1 fruit fly cellular context compared by ENCODE assay signal in the genomic region with DNA sequence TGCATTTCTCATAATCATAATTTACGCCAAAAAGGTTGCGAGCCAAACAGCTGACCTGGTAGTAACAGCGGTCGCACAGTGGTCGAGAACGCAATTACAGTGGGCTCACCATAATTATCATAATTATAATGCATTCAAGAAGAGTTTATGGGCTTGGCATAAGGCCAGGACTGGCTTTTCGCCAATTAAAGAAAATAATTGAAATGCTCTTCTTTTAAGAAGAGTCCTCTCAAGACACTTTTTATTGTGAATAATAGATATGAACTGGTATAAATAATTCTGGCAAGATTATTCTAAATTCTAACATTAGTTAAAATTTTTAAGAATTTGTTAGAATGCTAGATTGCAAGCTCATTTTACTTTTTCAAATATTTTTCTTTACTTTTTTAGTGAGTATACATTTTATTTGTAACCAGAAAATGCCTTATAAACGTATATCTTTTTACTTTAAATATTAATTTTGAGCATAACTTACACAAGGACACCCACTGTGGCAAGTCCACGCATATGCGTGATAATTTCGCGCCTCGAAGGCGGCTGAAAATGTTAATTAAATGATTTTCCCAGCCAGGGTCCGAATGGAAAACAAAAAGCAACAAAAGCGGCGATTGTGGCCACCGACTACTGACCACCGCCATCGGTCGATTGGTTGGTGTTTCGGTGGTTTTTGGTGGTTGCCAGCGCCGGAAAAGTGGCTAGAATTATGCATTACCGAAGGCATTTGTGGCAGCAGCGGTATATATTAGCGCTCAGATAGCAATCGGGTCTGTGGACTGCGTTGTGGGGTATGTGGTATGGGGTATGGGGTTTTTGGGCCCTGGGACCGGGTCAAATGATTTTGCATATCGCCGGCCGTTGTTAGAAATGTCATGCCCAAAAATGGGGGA.
TF ChIP-seq lines count a peak whose summit lies in the region.

No protein-coding gene starts in this region.

TF ChIP-seq in whole organism, embryonic, 481 proteins besides CTCF, POLR2A, EP300 and RAD21 (continued from another document and continues in another):
- TF ChIP-seq Sry-β (GFP tag; optimal IDR thresholded peaks at IDR 0.05; lab: Kevin White, UChicago) (no peak), dan (GFP tag; IDR thresholded peaks at IDR 0.05; lab: Robert Waterston, UW) (no peak), H2.0 (GFP tag; IDR thresholded peaks at IDR 0.05; lab: Robert Waterston, UW) (no peak), Fer3 (tag; optimal IDR thresholded peaks at IDR 0.05; lab: Kevin White, UChicago) (no peak), hth (optimal IDR thresholded peaks at IDR 0.05; lab: Kevin White, UChicago) (no peak), Atf3 (GFP tag; optimal IDR thresholded peaks at IDR 0.05; lab: Kevin White, UChicago) (no peak), Spps (tag; optimal IDR thresholded peaks at IDR 0.05; lab: Kevin White, UChicago) (no peak), gro (GFP tag; optimal IDR thresholded peaks at IDR 0.05; lab: Kevin White, UChicago) (no peak), Bdp1 (GFP tag; optimal IDR thresholded peaks at IDR 0.05; lab: Kevin White, UChicago) (no peak), Side (GFP tag; optimal IDR thresholded peaks at IDR 0.05; lab: Kevin White, UChicago) (no peak), CG15073 (GFP tag; optimal IDR thresholded peaks at IDR 0.05; lab: Kevin White, UChicago) (no peak), CG17361 (GFP tag; IDR thresholded peaks at IDR 0.05; lab: Robert Waterston, UW) (peak; percentile 65), fd96Cb (tag; optimal IDR thresholded peaks at IDR 0.05; lab: Kevin White, UChicago) (peak; percentile 18), CG2875 (GFP tag; optimal IDR thresholded peaks at IDR 0.05; lab: Kevin White, UChicago) (no peak), pfk (GFP tag; optimal IDR thresholded peaks at IDR 0.05; lab: Kevin White, UChicago) (no peak), gsb-n (tag; optimal IDR thresholded peaks at IDR 0.05; lab: Kevin White, UChicago) (no peak), vnd (GFP tag; IDR thresholded peaks at IDR 0.05; lab: Robert Waterston, UW; ENCODE audit: partially characterized antibody) (no peak), CG34376 (GFP tag; optimal IDR thresholded peaks at IDR 0.05; lab: Kevin White, UChicago) (no peak), ERR (GFP tag; optimal IDR thresholded peaks at IDR 0.05; lab: Kevin White, UChicago) (no peak), CG11695 (GFP tag; IDR thresholded peaks at IDR 0.05; lab: Robert Waterston, UW) (no peak), Poxn (GFP tag; IDR thresholded peaks at IDR 0.05; lab: Robert Waterston, UW) (no peak), Ptx1 (GFP tag; IDR thresholded peaks at IDR 0.05; lab: Robert Waterston, UW) (no peak), CG4707 (GFP tag; optimal IDR thresholded peaks at IDR 0.05; lab: Kevin White, UChicago) (peak; percentile 10), CG10543 (GFP tag; optimal IDR thresholded peaks at IDR 0.05; lab: Kevin White, UChicago) (no peak), Nf-YB (GFP tag; optimal IDR thresholded peaks at IDR 0.05; lab: Kevin White, UChicago) (no peak), CG2120 (GFP tag; optimal IDR thresholded peaks at IDR 0.05; lab: Kevin White, UChicago) (peak; percentile 10), CG10209 (GFP tag; optimal IDR thresholded peaks at IDR 0.05; lab: Kevin White, UChicago) (peak; percentile 17), CG14014 (GFP tag; IDR thresholded peaks at IDR 0.05; lab: Robert Waterston, UW) (0 out of 2 replicates have a peak, but pooled peaks have one; percentile 14), CG8944 (GFP tag; optimal IDR thresholded peaks at IDR 0.05; lab: Kevin White, UChicago) (no peak), ind (GFP tag; optimal IDR thresholded peaks at IDR 0.05; lab: Kevin White, UChicago) (peak; percentile 16), CG2116 (GFP tag; optimal IDR thresholded peaks at IDR 0.05; lab: Kevin White, UChicago) (no peak), Med (GFP tag; lab: Kevin White, UChicago) (peak; percentile 62), her (GFP tag; optimal IDR thresholded peaks at IDR 0.05; lab: Kevin White, UChicago) (no peak), Dek (tag; optimal IDR thresholded peaks at IDR 0.05; lab: Kevin White, UChicago) (no peak), seq (GFP tag; IDR thresholded peaks at IDR 0.05; lab: Robert Waterston, UW) (no peak), sd (tag; optimal IDR thresholded peaks at IDR 0.05; lab: Kevin White, UChicago) (no peak), Camta (GFP tag; optimal IDR thresholded peaks at IDR 0.05; lab: Kevin White, UChicago) (no peak), Adf1 (GFP tag; IDR thresholded peaks at IDR 0.05; lab: Robert Waterston, UW) (no peak), stc (GFP tag; IDR thresholded peaks at IDR 0.05; lab: Robert Waterston, UW) (0 out of 2 replicates have a peak, but pooled peaks have one; percentile 13), CG1832 (GFP tag; optimal IDR thresholded peaks at IDR 0.05; lab: Kevin White, UChicago) (no peak), CG4404 (GFP tag; IDR thresholded peaks at IDR 0.05; lab: Robert Waterston, UW) (no peak), lov (optimal IDR thresholded peaks at IDR 0.05; lab: Kevin White, UChicago) (no peak), lov (GFP tag; IDR thresholded peaks at IDR 0.05; lab: Robert Waterston, UW) (no peak), NC2β (GFP tag; optimal IDR thresholded peaks at IDR 0.05; lab: Kevin White, UChicago) (no peak), CG8281 (tag; optimal IDR thresholded peaks at IDR 0.05; lab: Kevin White, UChicago) (no peak), sob (GFP tag; IDR thresholded peaks at IDR 0.05; lab: Robert Waterston, UW) (no peak), hb (GFP tag; IDR thresholded peaks at IDR 0.05; lab: Robert Waterston, UW; ENCODE audit: partially characterized antibody) (no peak), CG6175 (GFP tag; IDR thresholded peaks at IDR 0.05; lab: Robert Waterston, UW) (0 out of 3 replicates have a peak, but pooled peaks have one; percentile 65), CG6254 (GFP tag; optimal IDR thresholded peaks at IDR 0.05; lab: Kevin White, UChicago) (no peak), tgo (GFP tag; IDR thresholded peaks at IDR 0.05; lab: Robert Waterston, UW) (no peak), fd102C (GFP tag; optimal IDR thresholded peaks at IDR 0.05; lab: Kevin White, UChicago) (no peak), pb (GFP tag; optimal IDR thresholded peaks at IDR 0.05; lab: Kevin White, UChicago) (no peak), nmo (GFP tag; optimal IDR thresholded peaks at IDR 0.05; lab: Kevin White, UChicago) (peak; percentile 57), al (GFP tag; IDR thresholded peaks at IDR 0.05; lab: Robert Waterston, UW) (peak; percentile 25; the same call in 1 of the 2 replicates), NK7.1 (GFP tag; optimal IDR thresholded peaks at IDR 0.05; lab: Kevin White, UChicago) (no peak), CG4820 (GFP tag; optimal IDR thresholded peaks at IDR 0.05; lab: Kevin White, UChicago) (no peak), CG30431 (GFP tag; optimal IDR thresholded peaks at IDR 0.05; lab: Kevin White, UChicago) (no peak), D (optimal IDR thresholded peaks at IDR 0.05; lab: Kevin White, UChicago) (no peak), D (GFP tag; optimal IDR thresholded peaks at IDR 0.05; lab: Kevin White, UChicago) (peak; percentile 20), dati (GFP tag; IDR thresholded peaks at IDR 0.05; lab: Robert Waterston, UW) (no peak), TFAM (GFP tag; optimal IDR thresholded peaks at IDR 0.05; lab: Kevin White, UChicago) (no peak), Lim3 (GFP tag; IDR thresholded peaks at IDR 0.05; lab: Robert Waterston, UW) (no peak), bcd (GFP tag; optimal IDR thresholded peaks at IDR 0.05; lab: Kevin White, UChicago) (peak; percentile 8), CG17568 (GFP tag; optimal IDR thresholded peaks at IDR 0.05; lab: Kevin White, UChicago) (no peak), CG4360 (GFP tag; IDR thresholded peaks at IDR 0.05; lab: Robert Waterston, UW) (no peak), pita (GFP tag; optimal IDR thresholded peaks at IDR 0.05; lab: Kevin White, UChicago) (no peak), HmgZ (tag; optimal IDR thresholded peaks at IDR 0.05; lab: Kevin White, UChicago) (no peak), peb (GFP tag; IDR thresholded peaks at IDR 0.05; lab: Robert Waterston, UW) (no peak), sna (GFP tag; IDR thresholded peaks at IDR 0.05; lab: Robert Waterston, UW; ENCODE audit: partially characterized antibody) (no peak), btn (GFP tag; optimal IDR thresholded peaks at IDR 0.05; lab: Kevin White, UChicago) (no peak), Antp (GFP tag; optimal IDR thresholded peaks at IDR 0.05; lab: Kevin White, UChicago) (no peak), corto (GFP tag; optimal IDR thresholded peaks at IDR 0.05; lab: Kevin White, UChicago) (no peak), sim (GFP tag; IDR thresholded peaks at IDR 0.05; lab: Robert Waterston, UW) (no peak), CG6683 (GFP tag; optimal IDR thresholded peaks at IDR 0.05; lab: Kevin White, UChicago) (no peak), twi (tag; optimal IDR thresholded peaks at IDR 0.05; lab: Kevin White, UChicago) (no peak), cato (GFP tag; optimal IDR thresholded peaks at IDR 0.05; lab: Kevin White, UChicago; ENCODE audit: borderline replicate concordance) (peak; percentile 3), CG13894 (tag; optimal IDR thresholded peaks at IDR 0.05; lab: Kevin White, UChicago) (no peak), unpg (GFP tag; optimal IDR thresholded peaks at IDR 0.05; lab: Kevin White, UChicago) (no peak), Dp (GFP tag; optimal IDR thresholded peaks at IDR 0.05; lab: Kevin White, UChicago) (no peak), Rfx (GFP tag; IDR thresholded peaks at IDR 0.05; lab: Robert Waterston, UW) (peak; percentile 28; the same call in 1 of the 2 replicates), slbo (GFP tag; IDR thresholded peaks at IDR 0.05; lab: Robert Waterston, UW) (no peak), pho (GFP tag; optimal IDR thresholded peaks at IDR 0.05; lab: Kevin White, UChicago) (no peak), inv (GFP tag; IDR thresholded peaks at IDR 0.05; lab: Robert Waterston, UW; ENCODE audit: partially characterized antibody) (no peak), hbn (GFP tag; IDR thresholded peaks at IDR 0.05; lab: Robert Waterston, UW; ENCODE audit: partially characterized antibody) (no peak), slou (GFP tag; optimal IDR thresholded peaks at IDR 0.05; lab: Kevin White, UChicago) (no peak), CG14965 (GFP tag; optimal IDR thresholded peaks at IDR 0.05; lab: Kevin White, UChicago; ENCODE audit: borderline replicate concordance) (no peak), CG11085 (GFP tag; IDR thresholded peaks at IDR 0.05; lab: Robert Waterston, UW) (no peak), CG9437 (GFP tag; optimal IDR thresholded peaks at IDR 0.05; lab: Kevin White, UChicago) (peak; percentile 25), CG7928 (GFP tag; optimal IDR thresholded peaks at IDR 0.05; lab: Kevin White, UChicago) (no peak), pros (GFP tag; optimal IDR thresholded peaks at IDR 0.05; lab: Kevin White, UChicago) (no peak), Awh (GFP tag; IDR thresholded peaks at IDR 0.05; lab: Robert Waterston, UW) (no peak), CG13775 (GFP tag; optimal IDR thresholded peaks at IDR 0.05; lab: Kevin White, UChicago) (peak; percentile 40), gsb (GFP tag; IDR thresholded peaks at IDR 0.05; lab: Robert Waterston, UW) (no peak), kni (GFP tag; optimal IDR thresholded peaks at IDR 0.05; lab: Kevin White, UChicago) (peak; percentile 58), nerfin-1 (tag; optimal IDR thresholded peaks at IDR 0.05; lab: Kevin White, UChicago) (no peak), CG16813 (GFP tag; IDR thresholded peaks at IDR 0.05; lab: Robert Waterston, UW; ENCODE audit: partially characterized antibody) (no peak), fru (optimal IDR thresholded peaks at IDR 0.05; lab: Kevin White, UChicago) (no peak), schlank (tag; optimal IDR thresholded peaks at IDR 0.05; lab: Kevin White, UChicago) (no peak), CG12942 (GFP tag; optimal IDR thresholded peaks at IDR 0.05; lab: Kevin White, UChicago) (no peak), Hmr (GFP tag; optimal IDR thresholded peaks at IDR 0.05; lab: Kevin White, UChicago) (peak; percentile 1), zfh1 (GFP tag; IDR thresholded peaks at IDR 0.05; lab: Robert Waterston, UW) (no peak), MBD-R2 (GFP tag; IDR thresholded peaks at IDR 0.05; lab: Robert Waterston, UW) (no peak), nau (GFP tag; optimal IDR thresholded peaks at IDR 0.05; lab: Kevin White, UChicago) (no peak), Blimp-1 (GFP tag; optimal IDR thresholded peaks at IDR 0.05; lab: Kevin White, UChicago) (no peak), ab (GFP tag; optimal IDR thresholded peaks at IDR 0.05; lab: Kevin White, UChicago) (no peak), NC2α (GFP tag; optimal IDR thresholded peaks at IDR 0.05; lab: Kevin White, UChicago) (no peak), gce (GFP tag; IDR thresholded peaks at IDR 0.05; lab: Robert Waterston, UW) (no peak), CG43689 (GFP tag; IDR thresholded peaks at IDR 0.05; lab: Robert Waterston, UW) (no peak), oc (tag; optimal IDR thresholded peaks at IDR 0.05; lab: Kevin White, UChicago) (no peak), CG6813 (GFP tag; optimal IDR thresholded peaks at IDR 0.05; lab: Kevin White, UChicago) (no peak), tup (GFP tag; optimal IDR thresholded peaks at IDR 0.05; lab: Kevin White, UChicago) (no peak), NFAT (GFP tag; IDR thresholded peaks at IDR 0.05; lab: Robert Waterston, UW) (no peak), Hmx (GFP tag; optimal IDR thresholded peaks at IDR 0.05; lab: Kevin White, UChicago) (no peak), org-1 (GFP tag; optimal IDR thresholded peaks at IDR 0.05; lab: Kevin White, UChicago) (no peak), CG5245 (GFP tag; optimal IDR thresholded peaks at IDR 0.05; lab: Kevin White, UChicago) (no peak), bigmax (GFP tag; optimal IDR thresholded peaks at IDR 0.05; lab: Kevin White, UChicago) (no peak), CG15696 (tag; optimal IDR thresholded peaks at IDR 0.05; lab: Kevin White, UChicago) (no peak), Mes4 (GFP tag; optimal IDR thresholded peaks at IDR 0.05; lab: Kevin White, UChicago) (no peak), CG1529 (GFP tag; optimal IDR thresholded peaks at IDR 0.05; lab: Kevin White, UChicago) (no peak), Neu2 (GFP tag; optimal IDR thresholded peaks at IDR 0.05; lab: Kevin White, UChicago; ENCODE audit: borderline replicate concordance) (no peak), toy (GFP tag; IDR thresholded peaks at IDR 0.05; lab: Robert Waterston, UW) (no peak), bsh (GFP tag; optimal IDR thresholded peaks at IDR 0.05; lab: Kevin White, UChicago) (no peak), Trl (optimal IDR thresholded peaks at IDR 0.05; lab: Kevin White, UChicago) (no peak), Trl (GFP tag; optimal IDR thresholded peaks at IDR 0.05; lab: Kevin White, UChicago) (no peak), trem (tag; optimal IDR thresholded peaks at IDR 0.05; lab: Kevin White, UChicago) (no peak), CG1024 (GFP tag; IDR thresholded peaks at IDR 0.05; lab: Robert Waterston, UW) (no peak), ato (GFP tag; IDR thresholded peaks at IDR 0.05; lab: Robert Waterston, UW; ENCODE audit: partially characterized antibody) (no peak)
